Worm (Caenorhabditis elegans): Measurements from ENCODE around the gene srj-21.

srj-21 gene

DNA sequence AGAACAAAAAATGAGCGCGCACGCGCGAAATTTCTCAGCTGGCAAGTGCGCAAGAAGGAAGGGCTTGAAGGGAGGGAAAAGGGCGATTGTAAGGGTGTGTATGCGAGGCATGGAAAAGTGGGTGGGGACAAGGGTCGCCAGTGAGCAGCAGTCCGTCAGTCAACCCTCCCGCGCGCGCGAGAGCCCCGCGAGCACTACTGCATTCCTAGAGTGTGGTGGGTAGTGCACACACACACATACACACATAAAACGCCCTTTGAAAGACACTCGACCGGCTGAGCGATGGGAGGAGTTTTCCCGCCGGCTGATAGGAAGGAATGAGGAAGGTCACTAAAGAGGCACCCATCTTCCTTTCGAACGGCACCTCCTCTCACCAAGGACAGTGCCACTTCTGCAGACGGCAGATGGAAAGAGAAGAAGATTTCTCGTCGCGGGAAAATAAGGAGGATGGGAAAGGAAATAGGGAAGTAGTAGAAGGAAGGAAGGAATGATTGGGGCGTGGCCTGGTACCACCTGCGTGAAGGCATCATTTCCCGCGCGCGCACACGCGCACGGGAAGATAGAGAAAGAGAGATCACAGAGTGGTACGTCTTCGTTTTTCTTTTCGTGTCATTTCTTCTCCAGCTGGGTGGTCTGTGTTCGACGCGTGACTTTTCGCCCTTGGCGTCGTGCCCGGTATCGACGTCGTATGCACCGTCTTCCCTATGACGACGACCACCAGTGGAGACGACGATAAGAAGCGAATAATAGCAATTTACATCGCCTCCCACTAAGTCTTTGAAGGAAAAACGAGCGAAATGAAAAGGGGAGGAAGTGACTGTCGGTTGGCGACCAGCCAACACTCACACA, 28.0 kb upstream of the srj-21 start (continued):
- TF ChIP-seq ttx-3 (tag; optimal IDR thresholded peaks at IDR 0.05), result peak; percentile 20
- no peak for TF ChIP-seq dmd-4 (tag; optimal IDR thresholded peaks at IDR 0.05; ENCODE audit: borderline replicate concordance)
- no peak for TF ChIP-seq pha-4 (tag; optimal IDR thresholded peaks at IDR 0.05)
- TF ChIP-seq lim-6 (tag; optimal IDR thresholded peaks at IDR 0.05), result no peak
- TF ChIP-seq tbx-7 (tag; optimal IDR thresholded peaks at IDR 0.05), result no peak
- no peak for TF ChIP-seq ahr-1 (tag; optimal IDR thresholded peaks at IDR 0.05)
- peak; percentile 8 for TF ChIP-seq ceh-31 (tag; optimal IDR thresholded peaks at IDR 0.05)
- peak; percentile 28 for TF ChIP-seq T23F11.4 (GFP tag; optimal IDR thresholded peaks at IDR 0.05)
- TF ChIP-seq pqm-1 (tag; optimal IDR thresholded peaks at IDR 0.05), result no peak
- TF ChIP-seq pat-9 (tag; optimal IDR thresholded peaks at IDR 0.05), result no peak
- no peak for TF ChIP-seq hlh-6 (tag; optimal IDR thresholded peaks at IDR 0.05)
- TF ChIP-seq ama-1 (optimal IDR thresholded peaks at IDR 0.05), result no peak
- peak; percentile 29 for TF ChIP-seq C38D4.7 (GFP tag; optimal IDR thresholded peaks at IDR 0.05)
- TF ChIP-seq unc-86 (tag; optimal IDR thresholded peaks at IDR 0.05), result no peak
- TF ChIP-seq fax-1 (tag; optimal IDR thresholded peaks at IDR 0.05), result no peak
- no peak for TF ChIP-seq hlh-8 (tag; optimal IDR thresholded peaks at IDR 0.05)
- no peak for TF ChIP-seq mec-3 (tag; optimal IDR thresholded peaks at IDR 0.05; ENCODE audit: borderline replicate concordance)
- no peak for TF ChIP-seq ceh-48 (tag; optimal IDR thresholded peaks at IDR 0.05)
- TF ChIP-seq pag-3 (tag; optimal IDR thresholded peaks at IDR 0.05; ENCODE audit: borderline replicate concordance), result peak; percentile 26
- no peak for TF ChIP-seq pax-1 (tag; optimal IDR thresholded peaks at IDR 0.05)
- no peak for TF ChIP-seq ceh-6 (GFP tag; optimal IDR thresholded peaks at IDR 0.05)
- TF ChIP-seq hlh-15 (tag; optimal IDR thresholded peaks at IDR 0.05), result no peak
- no peak for TF ChIP-seq ceh-19 (GFP tag; optimal IDR thresholded peaks at IDR 0.05)
- no peak for TF ChIP-seq ceh-30 (tag; optimal IDR thresholded peaks at IDR 0.05)
- TF ChIP-seq ceh-22 (tag; optimal IDR thresholded peaks at IDR 0.05), result peak; percentile 58
- peak; percentile 29 for TF ChIP-seq ceh-14 (tag; optimal IDR thresholded peaks at IDR 0.05)
- TF ChIP-seq ref-2 (tag; optimal IDR thresholded peaks at IDR 0.05), result peak; percentile 32
- no peak for TF ChIP-seq Y22D7AL.16 (tag; optimal IDR thresholded peaks at IDR 0.05)
- no peak for TF ChIP-seq elt-2 (tag; optimal IDR thresholded peaks at IDR 0.05)
- no peak for TF ChIP-seq sdc-2 (tag; optimal IDR thresholded peaks at IDR 0.05)
- TF ChIP-seq syd-9 (tag; optimal IDR thresholded peaks at IDR 0.05), result peak; percentile 55

DNA sequence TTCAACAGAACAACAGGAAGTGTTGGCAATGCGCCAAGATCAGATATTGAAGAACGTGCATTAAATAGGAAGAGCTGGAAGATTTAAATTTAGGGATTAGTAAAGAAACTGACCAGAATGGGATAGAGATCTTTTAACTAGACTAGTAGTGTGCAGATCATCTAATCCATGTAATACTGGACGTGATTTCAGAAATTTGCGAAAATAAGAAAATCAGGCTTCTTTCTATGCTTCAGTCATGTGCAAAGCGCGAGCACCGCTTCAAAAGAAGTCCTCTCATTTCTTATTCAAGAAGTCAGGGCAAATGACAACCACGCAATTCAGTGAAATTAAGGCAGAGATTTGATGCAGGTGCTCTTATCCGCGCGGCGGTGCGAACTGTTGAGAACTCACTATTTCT, 27.1 kb upstream of the srj-21 start:
- no peak for TF ChIP-seq zip-5 (tag; optimal IDR thresholded peaks at IDR 0.05)
- TF ChIP-seq hlh-6 (tag; optimal IDR thresholded peaks at IDR 0.05), result no peak
- TF ChIP-seq pros-1 (tag; optimal IDR thresholded peaks at IDR 0.05), result no peak
- no peak for TF ChIP-seq ceh-6 (GFP tag; optimal IDR thresholded peaks at IDR 0.05)
- no peak for TF ChIP-seq unc-55 (GFP tag; optimal IDR thresholded peaks at IDR 0.05)

DNA sequence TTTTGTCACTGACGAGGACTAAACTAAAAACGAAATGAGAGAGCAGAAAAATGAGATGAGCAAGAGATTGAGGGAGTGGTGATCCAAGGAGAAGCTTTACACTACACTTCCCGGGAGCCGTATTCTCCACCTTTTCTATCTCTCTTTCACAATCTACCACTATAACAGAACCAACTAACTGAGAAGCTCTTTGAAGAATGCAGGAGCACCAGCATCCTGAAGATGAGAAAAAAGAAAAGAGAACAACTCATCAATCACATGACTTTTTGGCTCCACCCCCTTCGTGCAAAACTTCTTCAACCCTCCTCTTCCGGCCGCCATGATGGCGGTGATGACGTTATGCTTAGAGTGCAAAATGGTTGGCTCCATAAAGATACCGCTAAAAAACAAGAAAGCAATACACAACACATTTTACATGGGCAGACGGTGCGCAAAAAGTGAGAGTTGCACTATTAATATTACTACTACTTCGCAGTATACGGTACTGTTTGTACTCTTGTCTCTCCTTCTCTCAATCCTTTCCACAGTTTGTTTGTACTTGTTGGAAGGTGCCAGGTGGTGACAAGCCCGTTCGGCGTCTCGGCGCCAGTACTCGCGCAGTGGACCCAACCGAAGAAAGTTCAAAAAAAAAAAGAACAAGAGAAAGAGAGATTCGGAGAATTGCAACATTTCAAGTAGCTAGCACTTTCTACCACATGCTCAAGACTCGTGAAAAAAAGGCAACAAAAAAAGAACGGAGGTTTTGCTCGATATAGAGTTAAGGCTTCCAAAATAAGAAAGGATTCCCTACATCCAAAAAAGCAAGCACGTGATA, 25.9 kb upstream of the srj-21 start:
- TF ChIP-seq che-1 (tag; optimal IDR thresholded peaks at IDR 0.05) (no peak), pha-2 (tag; optimal IDR thresholded peaks at IDR 0.05) (no peak), npax-4 (tag; optimal IDR thresholded peaks at IDR 0.05) (no peak), lim-6 (tag; optimal IDR thresholded peaks at IDR 0.05) (no peak), elt-2 (tag; optimal IDR thresholded peaks at IDR 0.05) (no peak), fkh-6 (tag; optimal IDR thresholded peaks at IDR 0.05) (no peak), ceh-19 (GFP tag; optimal IDR thresholded peaks at IDR 0.05) (no peak), K09A11.1 (tag; optimal IDR thresholded peaks at IDR 0.05; ENCODE audit: insufficient read depth) (peak; percentile 26), hlh-8 (tag; optimal IDR thresholded peaks at IDR 0.05) (no peak), ceh-24 (tag; optimal IDR thresholded peaks at IDR 0.05) (no peak), pax-1 (tag; optimal IDR thresholded peaks at IDR 0.05) (no peak), ceh-2 (tag; optimal IDR thresholded peaks at IDR 0.05) (no peak), ama-1 (optimal IDR thresholded peaks at IDR 0.05) (no peak), nhr-232 (tag; optimal IDR thresholded peaks at IDR 0.05) (no peak), sox-4 (tag; optimal IDR thresholded peaks at IDR 0.05) (no peak), unc-86 (tag; optimal IDR thresholded peaks at IDR 0.05) (no peak), hlh-30 (tag; optimal IDR thresholded peaks at IDR 0.05; ENCODE audit: insufficient read depth) (peak; percentile 37), madf-2 (tag; optimal IDR thresholded peaks at IDR 0.05) (no peak), fkh-10 (GFP tag; optimal IDR thresholded peaks at IDR 0.05) (no peak), sdc-2 (tag; optimal IDR thresholded peaks at IDR 0.05) (no peak), ceh-30 (tag; optimal IDR thresholded peaks at IDR 0.05) (no peak), ceh-18 (tag; optimal IDR thresholded peaks at IDR 0.05) (peak; percentile 39)
